Fruit fly (Drosophila melanogaster) whole organism, adult: ENCODE measurements around the gene SdicC.

Source experiments
- CG33017 ChIP-seq: fragments of 200-800 bp; sonication (Bioruptor generic); optimal IDR thresholded peaks from 2 replicates; lab custom pipeline; 2018; ENCODE audit warnings: missing biosample characterization, mild to moderate bottlenecking, missing genetic modification characterization, moderate library complexity
- Crg-1 ChIP-seq: fragments of 200-800 bp; sonication (Bioruptor generic); optimal IDR thresholded peaks from 2 replicates; lab custom pipeline; 2016; ENCODE audit warnings: missing biosample characterization, missing genetic modification characterization
- Hr96 ChIP-seq: fragments of 200-800 bp; sonication (Bioruptor generic); optimal IDR thresholded peaks from 2 replicates; lab custom pipeline; 2016; ENCODE audit warnings: missing biosample characterization, missing genetic modification characterization
- Mnt ChIP-seq: fragments of 200-800 bp; sonication (Bioruptor generic); optimal IDR thresholded peaks from 2 replicates; lab custom pipeline; 2016; ENCODE audit warnings: missing biosample characterization, mild to moderate bottlenecking, missing genetic modification characterization
- kay ChIP-seq: fragments of 200-800 bp; sonication (Bioruptor generic); peaks from one replicate; lab custom pipeline; 2016; ENCODE audit warnings: missing biosample characterization, missing genetic modification characterization, borderline replicate concordance

- TF ChIP-seq kay (GFP tag; lab: Kevin White, UChicago): no peak
- TF ChIP-seq Crg-1 (GFP tag; lab: Kevin White, UChicago): no peak
- no peak for TF ChIP-seq CG33017 (tag; lab: Kevin White, UChicago)
- TF ChIP-seq Mnt: no peak
- no peak for TF ChIP-seq Hr96
Observed at dm6 chrX:20238736-20239607, 21.9 kb upstream of the SdicC start.
